Worm (Caenorhabditis elegans) whole organism, L3 larva: Measurements from ENCODE around the gene nstp-2.

ENCODE experiments used
- R02D3.7 ChIP-seq: fragments of 150-350 bp; optimal IDR thresholded peaks from 2 replicates; lab custom pipeline; 2014; ENCODE audit warnings: missing biosample characterization, missing genetic modification characterization
- ZK546.5 ChIP-seq: sonication (generic microtip); optimal IDR thresholded peaks from 2 replicates; lab custom pipeline; 2017; ENCODE audit warnings: missing biosample characterization, missing genetic modification characterization
- aly-2 ChIP-seq: fragments of 150-350 bp; optimal IDR thresholded peaks from 2 replicates; lab custom pipeline; 2014; ENCODE audit warnings: missing biosample characterization, missing genetic modification characterization
- ama-1 ChIP-seq: fragments of 150-350 bp; optimal IDR thresholded peaks from 2 replicates; lab custom pipeline; 2018
- ceh-16 ChIP-seq: sonication (generic microtip); optimal IDR thresholded peaks from 2 replicates; lab custom pipeline; 2017; ENCODE audit warnings: missing biosample characterization, missing genetic modification characterization
- ceh-28 ChIP-seq: fragments of 150-350 bp; optimal IDR thresholded peaks from 2 replicates; lab custom pipeline; 2014; ENCODE audit warnings: missing biosample characterization, missing genetic modification reagents, missing genetic modification characterization
- egl-27 ChIP-seq: sonication (generic microtip); optimal IDR thresholded peaks from 4 replicates; lab custom pipeline; 2017; ENCODE audit warnings: missing biosample characterization, missing genetic modification reagents, missing genetic modification characterization
- elt-1 ChIP-seq: fragments of 150-350 bp; optimal IDR thresholded peaks from 2 replicates; lab custom pipeline; 2014; ENCODE audit warnings: missing biosample characterization, missing genetic modification characterization
- elt-2 ChIP-seq: sonication (generic microtip); optimal IDR thresholded peaks from 2 replicates; lab custom pipeline; 2016; ENCODE audit warnings: missing genetic modification reagents, mild to moderate bottlenecking, missing genetic modification characterization, missing compliant biosample characterization
- elt-3 ChIP-seq, 3 experiments: fragments of 150-350 bp in 1 of 3; sonication (generic microtip) in 2 of 3; optimal IDR thresholded peaks; 2 replicates in 2 of 3; 4 replicates in 1 of 3; lab custom pipeline; 2014 to 2017; ENCODE audit warnings: missing biosample characterization in 3 of 3, missing genetic modification characterization in 3 of 3
- eor-1 ChIP-seq, 2 experiments: fragments of 150-350 bp; optimal IDR thresholded peaks; 2 replicates each; lab custom pipeline; 2014 to 2018; ENCODE audit warnings: missing biosample characterization in 2 of 2, missing genetic modification characterization in 2 of 2
- hmg-11 ChIP-seq: sonication (generic microtip); optimal IDR thresholded peaks from 2 replicates; lab custom pipeline; 2016; ENCODE audit warnings: missing genetic modification characterization, missing compliant biosample characterization
- jun-1 ChIP-seq: fragments of 150-350 bp; optimal IDR thresholded peaks from 2 replicates; lab custom pipeline; 2014; ENCODE audit warnings: missing biosample characterization, missing genetic modification reagents, missing genetic modification characterization
- lin-15B ChIP-seq: fragments of 150-350 bp; optimal IDR thresholded peaks from 2 replicates; lab custom pipeline; 2014; ENCODE audit warnings: missing biosample characterization, missing genetic modification characterization
- lin-39 ChIP-seq: fragments of 150-350 bp; optimal IDR thresholded peaks from 2 replicates; lab custom pipeline; 2018; ENCODE audit warnings: missing biosample characterization, missing genetic modification reagents, missing genetic modification characterization
- lsy-12 ChIP-seq: sonication (generic microtip); optimal IDR thresholded peaks from 2 replicates; lab custom pipeline; 2016; ENCODE audit warnings: mild to moderate bottlenecking, missing genetic modification characterization, missing compliant biosample characterization
- mdl-1 ChIP-seq: fragments of 150-350 bp; optimal IDR thresholded peaks from 2 replicates; lab custom pipeline; 2014; ENCODE audit warnings: missing biosample characterization, missing genetic modification characterization
- nfya-1 ChIP-seq: sonication (generic microtip); optimal IDR thresholded peaks from 2 replicates; lab custom pipeline; 2017; ENCODE audit warnings: missing genetic modification characterization, mild to moderate bottlenecking, missing compliant biosample characterization, antibody characterized with exemption, moderate library complexity; ENCODE audit not compliant: insufficient read depth
- nhr-11 ChIP-seq: fragments of 150-350 bp; optimal IDR thresholded peaks from 2 replicates; lab custom pipeline; 2014; ENCODE audit warnings: missing biosample characterization, missing genetic modification characterization
- nhr-23 ChIP-seq: fragments of 150-350 bp; optimal IDR thresholded peaks from 2 replicates; lab custom pipeline; 2014; ENCODE audit warnings: missing biosample characterization, missing genetic modification reagents, missing genetic modification characterization
- nhr-25 ChIP-seq: sonication (generic microtip); optimal IDR thresholded peaks from 2 replicates; lab custom pipeline; 2017; ENCODE audit warnings: missing biosample characterization, missing genetic modification characterization
- nhr-28 ChIP-seq: fragments of 150-350 bp; optimal IDR thresholded peaks from 2 replicates; lab custom pipeline; 2014; ENCODE audit warnings: missing biosample characterization, missing genetic modification characterization
- nhr-43 ChIP-seq: sonication (generic microtip); optimal IDR thresholded peaks from 2 replicates; lab custom pipeline; 2016; ENCODE audit warnings: mild to moderate bottlenecking, missing genetic modification characterization, missing compliant biosample characterization; ENCODE audit not compliant: poor library complexity, severe bottlenecking
- nhr-67 ChIP-seq: fragments of 150-350 bp; optimal IDR thresholded peaks from 2 replicates; lab custom pipeline; 2014; ENCODE audit warnings: missing biosample characterization, missing genetic modification characterization
- pha-4 ChIP-seq: fragments of 150-350 bp; optimal IDR thresholded peaks from 2 replicates; lab custom pipeline; 2014; ENCODE audit warnings: missing biosample characterization, missing genetic modification reagents, missing genetic modification characterization
- pqm-1 ChIP-seq: fragments of 150-350 bp; optimal IDR thresholded peaks from 2 replicates; lab custom pipeline; 2017; ENCODE audit warnings: missing biosample characterization, missing genetic modification characterization, inconsistent platforms
- sea-2 ChIP-seq: fragments of 150-350 bp; sonication (generic microtip); optimal IDR thresholded peaks from 4 replicates; lab custom pipeline; 2014; ENCODE audit warnings: missing biosample characterization, missing genetic modification reagents, missing genetic modification characterization
- skn-1 ChIP-seq: fragments of 150-350 bp; optimal IDR thresholded peaks from 2 replicates; lab custom pipeline; 2014; ENCODE audit warnings: missing biosample characterization, missing genetic modification characterization
- tbx-2 ChIP-seq: sonication (generic microtip); optimal IDR thresholded peaks from 2 replicates; lab custom pipeline; 2016; ENCODE audit warnings: mild to moderate bottlenecking, missing genetic modification characterization, missing compliant biosample characterization
- unc-39 ChIP-seq: sonication (generic microtip); optimal IDR thresholded peaks from 4 replicates; lab custom pipeline; 2017; ENCODE audit warnings: missing biosample characterization, missing genetic modification characterization
- unc-62 ChIP-seq: fragments of 150-350 bp; sonication (generic microtip); optimal IDR thresholded peaks from 4 replicates; lab custom pipeline; 2014; ENCODE audit warnings: missing biosample characterization, missing genetic modification reagents, missing genetic modification characterization

nstp-2 gene

DNA sequence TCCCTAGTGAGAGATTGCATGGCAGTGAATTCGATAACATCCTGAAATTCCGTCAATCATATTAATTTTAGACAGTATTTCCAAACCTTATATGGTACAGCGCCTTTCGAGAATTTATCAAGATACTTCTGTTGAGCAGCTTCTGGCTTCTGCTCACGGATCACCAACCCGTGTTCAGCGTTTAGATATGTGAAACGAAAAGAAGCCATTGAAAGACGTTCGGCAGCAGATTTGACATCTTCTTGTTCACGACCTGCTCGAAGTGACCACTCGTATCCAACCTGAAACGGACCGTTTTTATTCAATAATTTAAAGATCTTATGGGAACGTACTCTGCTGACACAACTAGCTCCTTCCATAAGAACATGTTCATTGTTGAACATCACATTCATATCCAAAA, 24.3 kb downstream of the nstp-2 start:
- TF ChIP-seq egl-27 (tag; lab: Kevin White, UChicago) (no peak), elt-3 (tag; optimal IDR thresholded peaks at IDR 0.05; lab: Kevin White, UChicago) (no peak), nhr-11 (no peak), skn-1 (tag; lab: Kevin White, UChicago) (no peak), ceh-16 (tag; lab: Kevin White, UChicago) (no peak), jun-1 (tag; lab: Kevin White, UChicago) (no peak), hmg-11 (tag; lab: Kevin White, UChicago) (no peak), mdl-1 (tag; lab: Kevin White, UChicago) (no peak)
- TF ChIP-seq, all 47 proteins: peak for 0

- TF ChIP-seq tbx-2, result no peak
- no peak for TF ChIP-seq nhr-25 (tag; lab: Kevin White, UChicago)
- TF ChIP-seq egl-27 (tag; lab: Kevin White, UChicago), result no peak
- TF ChIP-seq nfya-1, result no peak
- no peak for TF ChIP-seq elt-3 (tag; optimal IDR thresholded peaks at IDR 0.05; lab: Kevin White, UChicago)
- TF ChIP-seq unc-39 (tag; lab: Kevin White, UChicago), result no peak
- TF ChIP-seq nhr-28, result no peak
- TF ChIP-seq, all 47 proteins: peak for 0
Measured at ce11 chrIV:6577914-6578313, 28.1 kb downstream of the nstp-2 start, which contains the start of gene C43G2.3. TSS of gene C43G2.3 (plus strand) at chrIV:6578214.

ce11 chrIV:6576728-6577101, 29.3 kb downstream of the nstp-2 start:
- peak; percentile 11 for TF ChIP-seq lsy-12 (tag; lab: Kevin White, UChicago)
- peak; percentile 58 for TF ChIP-seq hmg-11 (tag; lab: Kevin White, UChicago)
- peak; percentile 76 for TF ChIP-seq nhr-23
- TF ChIP-seq R02D3.7 (tag; lab: Kevin White, UChicago), result peak; percentile 12
- peak; percentile 50 for TF ChIP-seq pqm-1 (tag; lab: Kevin White, UChicago)
- no peak for TF ChIP-seq elt-1 (tag; lab: Kevin White, UChicago)
- peak; percentile 3 for TF ChIP-seq ceh-28 (tag; lab: Kevin White, UChicago)
- peak; percentile 53 for TF ChIP-seq elt-2
- TF ChIP-seq nhr-43, result peak; percentile 43
- TF ChIP-seq sea-2, result no peak
- peak; percentile 80 for TF ChIP-seq pha-4 (tag; lab: Kevin White, UChicago)
- TF ChIP-seq lin-15B (tag; lab: Kevin White, UChicago), result peak; percentile 30
- no peak for TF ChIP-seq nhr-11
- TF ChIP-seq nfya-1, result peak; percentile 59
- TF ChIP-seq jun-1 (tag; lab: Kevin White, UChicago), result peak; percentile 17
- peak; percentile 81 for TF ChIP-seq nhr-25 (tag; lab: Kevin White, UChicago)
- no peak for TF ChIP-seq unc-62 (GFP tag; lab: Kevin White, UChicago)
- TF ChIP-seq, all 47 proteins: peak for 13

ce11 chrIV:6575959-6576727, 29.8 kb downstream of the nstp-2 start:
- TF ChIP-seq pha-4 (tag; lab: Kevin White, UChicago) (peak; percentile 74), ceh-28 (tag; lab: Kevin White, UChicago) (no peak), nhr-11 (no peak), nhr-23 (no peak), nhr-67 (tag; lab: Kevin White, UChicago) (no peak), ZK546.5 (tag; lab: Kevin White, UChicago) (no peak)

DNA sequence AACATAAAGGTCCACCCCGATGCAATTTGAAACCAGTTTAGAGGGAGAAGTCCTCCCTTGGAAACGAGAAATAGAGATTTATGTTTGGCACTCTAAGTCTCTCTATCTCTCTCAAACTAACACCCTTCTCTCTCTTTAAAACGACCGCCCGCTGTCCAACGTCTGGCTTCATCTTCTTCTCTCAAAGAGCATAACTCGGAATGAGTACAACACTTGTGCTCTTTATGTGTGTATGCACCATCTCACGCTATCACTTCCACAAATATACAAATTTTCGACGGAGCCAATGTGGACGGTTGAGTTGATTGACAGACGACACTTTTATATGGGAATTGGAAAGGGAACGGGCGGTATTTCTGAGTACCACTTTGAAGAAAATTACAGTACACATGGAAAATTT, 31.6 kb downstream of the nstp-2 start:
- TF ChIP-seq ama-1 (lab: Kevin White, UChicago) (no peak), pqm-1 (tag; lab: Kevin White, UChicago) (peak; percentile 38), hmg-11 (tag; lab: Kevin White, UChicago) (peak; percentile 26), eor-1 (tag; optimal IDR thresholded peaks at IDR 0.05; lab: Kevin White, UChicago) (no peak), lin-39 (tag; lab: Kevin White, UChicago) (peak; percentile 8), elt-2 (peak; percentile 44), nfya-1 (peak; percentile 0)

ce11 chrIV:6572655-6573054, 33.3 kb downstream of the nstp-2 start:
- TF ChIP-seq aly-2 (tag; lab: Kevin White, UChicago) (no peak), pha-4 (tag; lab: Kevin White, UChicago) (peak; percentile 59)
- TF ChIP-seq, all 47 proteins: peak for 1
